Fruit fly (Drosophila melanogaster): Measurements from ENCODE around the gene Btk.

Gene Btk

DNA sequence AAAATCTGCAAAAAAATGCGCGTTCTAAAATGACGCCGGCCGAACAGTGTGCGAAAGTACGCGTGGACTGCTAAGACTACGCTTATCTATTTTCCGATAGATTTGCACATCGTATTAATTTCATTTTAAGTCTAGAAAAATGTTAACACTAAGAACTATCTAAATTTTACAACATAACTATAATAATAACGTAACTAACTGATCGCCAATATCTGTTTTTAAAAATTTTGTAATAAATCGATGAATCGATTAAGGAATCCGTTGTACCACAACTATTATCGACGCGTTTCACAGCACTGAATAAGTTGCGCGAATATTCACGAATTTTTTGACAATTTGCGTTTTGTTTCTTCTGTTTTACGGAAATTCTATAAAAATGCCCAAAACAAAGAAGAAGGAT is 89.8 kb downstream of the Btk start, which contains the start of gene Ssb-c31a (continued):
- TF ChIP-seq ro (GFP tag; IDR thresholded peaks at IDR 0.05) (no peak), Adf1 (GFP tag; IDR thresholded peaks at IDR 0.05) (peak; percentile 15; the same call in 1 of the 2 replicates), Lpt (GFP tag; optimal IDR thresholded peaks at IDR 0.05) (no peak), H15 (GFP tag; IDR thresholded peaks at IDR 0.05) (no peak), bsh (GFP tag; optimal IDR thresholded peaks at IDR 0.05) (peak in 1 of 2 experiments; percentile 45), Hsf (GFP tag; optimal IDR thresholded peaks at IDR 0.05) (peak; percentile 62), prd (optimal IDR thresholded peaks at IDR 0.05) (no peak), prd (GFP tag; IDR thresholded peaks at IDR 0.05) (peak; percentile 31; the same call in 1 of the 3 replicates), Meics (GFP tag; optimal IDR thresholded peaks at IDR 0.05) (peak; percentile 30), HLH54F (GFP tag; optimal IDR thresholded peaks at IDR 0.05) (peak; percentile 53), Blimp-1 (GFP tag; optimal IDR thresholded peaks at IDR 0.05) (peak; percentile 30), otp (GFP tag; IDR thresholded peaks at IDR 0.05) (no peak), gro (GFP tag; optimal IDR thresholded peaks at IDR 0.05) (peak; percentile 64), CG10267 (tag; optimal IDR thresholded peaks at IDR 0.05) (peak; percentile 99), NC2α (GFP tag; optimal IDR thresholded peaks at IDR 0.05) (no peak), knrl (GFP tag; IDR thresholded peaks at IDR 0.05; ENCODE audit: partially characterized antibody) (peak; percentile 82), Hr51 (GFP tag; optimal IDR thresholded peaks at IDR 0.05) (peak; percentile 31 to 48), CG1603 (tag; optimal IDR thresholded peaks at IDR 0.05) (peak; percentile 56), CG13624 (GFP tag; optimal IDR thresholded peaks at IDR 0.05) (peak; percentile 82), CG7372 (GFP tag; IDR thresholded peaks at IDR 0.05) (0 out of 2 replicates have a peak, but pooled peaks have one; percentile 9), Nf-YC (tag; optimal IDR thresholded peaks at IDR 0.05) (peak; percentile 57), CG6854 (GFP tag; optimal IDR thresholded peaks at IDR 0.05) (no peak), ab (GFP tag; optimal IDR thresholded peaks at IDR 0.05) (no peak), lola (GFP tag; optimal IDR thresholded peaks at IDR 0.05) (peak in 1 of 3 experiments; percentile 47), tgo (GFP tag; IDR thresholded peaks at IDR 0.05) (peak; percentile 47; the same call in 1 of the 3 replicates), HmgZ (tag; optimal IDR thresholded peaks at IDR 0.05) (peak; percentile 78), CG7963 (GFP tag; IDR thresholded peaks at IDR 0.05; ENCODE audit: partially characterized antibody) (no peak), CG14965 (GFP tag; optimal IDR thresholded peaks at IDR 0.05; ENCODE audit: borderline replicate concordance) (no peak), CG12155 (GFP tag; optimal IDR thresholded peaks at IDR 0.05) (peak; percentile 56), YL-1 (GFP tag; optimal IDR thresholded peaks at IDR 0.05) (peak; percentile 52), CG8944 (GFP tag; optimal IDR thresholded peaks at IDR 0.05) (no peak), CG12104 (GFP tag; optimal IDR thresholded peaks at IDR 0.05) (peak; percentile 39), ind (GFP tag; optimal IDR thresholded peaks at IDR 0.05) (peak; percentile 58), yki (optimal IDR thresholded peaks at IDR 0.05) (no peak), CG10366 (GFP tag; IDR thresholded peaks at IDR 0.05) (peak; percentile 30; the same call in 1 of the 2 replicates), ci (GFP tag; IDR thresholded peaks at IDR 0.05) (no peak), CG7839 (tag; optimal IDR thresholded peaks at IDR 0.05) (peak; percentile 49), Stat92E (GFP tag; optimal IDR thresholded peaks at IDR 0.05) (no peak), Oli (tag; optimal IDR thresholded peaks at IDR 0.05) (peak; percentile 19), disco-r (GFP tag; optimal IDR thresholded peaks at IDR 0.05) (no peak), fru (optimal IDR thresholded peaks at IDR 0.05) (no peak), tll (GFP tag; optimal IDR thresholded peaks at IDR 0.05) (peak in 1 of 2 experiments; percentile 21), CG11085 (GFP tag; IDR thresholded peaks at IDR 0.05) (no peak), pum (GFP tag; optimal IDR thresholded peaks at IDR 0.05) (peak; percentile 59), PHDP (tag; optimal IDR thresholded peaks at IDR 0.05) (peak; percentile 43), E2f2 (GFP tag; IDR thresholded peaks at IDR 0.05) (peak; percentile 82), Dref (GFP tag; IDR thresholded peaks at IDR 0.05) (peak; percentile 62), CG17912 (GFP tag; optimal IDR thresholded peaks at IDR 0.05) (no peak), Atf6 (GFP tag; IDR thresholded peaks at IDR 0.05) (peak; percentile 40; the same call in 1 of the 2 replicates), CG11093 (GFP tag; IDR thresholded peaks at IDR 0.05) (no peak), fd3F (GFP tag; optimal IDR thresholded peaks at IDR 0.05) (no peak)

Measured in whole organism, embryonic.